Fruit fly (Drosophila melanogaster): ENCODE results near the gene MED17.

Gene MED17

DNA sequence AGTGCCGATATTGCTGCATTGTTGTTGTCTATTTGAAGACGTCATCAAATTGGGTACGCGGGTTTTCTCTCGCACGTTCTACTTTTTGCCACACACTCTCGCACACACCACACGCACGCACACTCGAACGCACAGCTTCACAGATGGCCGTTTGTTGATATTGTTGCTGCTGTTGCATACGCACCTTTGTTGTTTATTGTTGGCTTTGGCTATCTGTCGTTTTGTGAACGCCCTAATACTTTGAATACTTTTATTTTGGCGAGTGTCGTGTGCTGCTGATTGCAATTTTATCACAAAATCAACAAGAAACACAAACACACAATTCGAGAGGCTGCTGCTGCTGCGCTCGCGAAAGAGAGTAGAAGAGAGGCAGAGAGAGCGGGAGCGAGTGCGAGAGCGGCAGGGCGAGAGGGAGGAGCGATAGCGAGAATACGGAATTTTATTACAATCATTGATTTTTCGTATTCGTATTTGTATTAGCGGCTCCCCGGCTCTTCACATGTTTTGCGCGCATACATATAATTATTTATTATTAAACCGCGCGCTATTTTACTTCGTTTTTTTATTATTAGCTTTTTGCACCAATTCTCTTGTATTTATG is 9.7 kb downstream of the MED17 start (continued):
- TF ChIP-seq BtbVII (GFP tag; optimal IDR thresholded peaks at IDR 0.05) (peak; percentile 70), CG4360 (GFP tag; IDR thresholded peaks at IDR 0.05) (no peak), kni (GFP tag; optimal IDR thresholded peaks at IDR 0.05) (peak; percentile 62), CG12071 (GFP tag; optimal IDR thresholded peaks at IDR 0.05) (peak; percentile 74), Mrtf (GFP tag; IDR thresholded peaks at IDR 0.05) (no peak), CG11247 (GFP tag; IDR thresholded peaks at IDR 0.05) (no peak), CG9932 (GFP tag; IDR thresholded peaks at IDR 0.05) (no peak), wek (GFP tag; optimal IDR thresholded peaks at IDR 0.05) (peak; percentile 82), ems (GFP tag; optimal IDR thresholded peaks at IDR 0.05) (peak; percentile 53), Vsx1 (GFP tag; optimal IDR thresholded peaks at IDR 0.05) (peak; percentile 36), Max (GFP tag; optimal IDR thresholded peaks at IDR 0.05) (peak; percentile 4), gcm2 (GFP tag; optimal IDR thresholded peaks at IDR 0.05) (no peak), sob (GFP tag; IDR thresholded peaks at IDR 0.05) (no peak), tll (GFP tag; optimal IDR thresholded peaks at IDR 0.05) (peak in 1 of 2 experiments; percentile 70), CG8089 (GFP tag; optimal IDR thresholded peaks at IDR 0.05) (peak; percentile 47), bbx (GFP tag; IDR thresholded peaks at IDR 0.05; ENCODE audit: partially characterized antibody) (no peak), Stat92E (GFP tag; optimal IDR thresholded peaks at IDR 0.05) (peak in 1 of 3 experiments; percentile 13), jigr1 (GFP tag; IDR thresholded peaks at IDR 0.05) (no peak), CG2202 (tag; optimal IDR thresholded peaks at IDR 0.05) (peak; percentile 61), CG17912 (GFP tag; optimal IDR thresholded peaks at IDR 0.05) (peak; percentile 35), CG4328 (GFP tag; optimal IDR thresholded peaks at IDR 0.05) (peak; percentile 57), ro (GFP tag; IDR thresholded peaks at IDR 0.05) (no peak), nau (GFP tag; optimal IDR thresholded peaks at IDR 0.05) (peak; percentile 72), CG7556 (GFP tag; optimal IDR thresholded peaks at IDR 0.05) (peak; percentile 35), Asciz (GFP tag; optimal IDR thresholded peaks at IDR 0.05) (peak; percentile 75), CG13296 (GFP tag; optimal IDR thresholded peaks at IDR 0.05) (peak; percentile 80), cwo (GFP tag; optimal IDR thresholded peaks at IDR 0.05) (peak; percentile 63), toy (GFP tag; IDR thresholded peaks at IDR 0.05) (no peak), CG15269 (tag; optimal IDR thresholded peaks at IDR 0.05) (peak; percentile 25), disco-r (GFP tag; optimal IDR thresholded peaks at IDR 0.05) (peak; percentile 31), maf-S (GFP tag; optimal IDR thresholded peaks at IDR 0.05) (peak; percentile 3), ATbp (GFP tag; optimal IDR thresholded peaks at IDR 0.05) (peak; percentile 81), jumu (GFP tag; optimal IDR thresholded peaks at IDR 0.05) (peak; percentile 33), gce (GFP tag; IDR thresholded peaks at IDR 0.05) (no peak), CG2116 (GFP tag; optimal IDR thresholded peaks at IDR 0.05) (peak; percentile 47), Hsf (GFP tag; optimal IDR thresholded peaks at IDR 0.05) (peak; percentile 9), CG12391 (tag; optimal IDR thresholded peaks at IDR 0.05) (peak; percentile 25), Lhr (GFP tag; optimal IDR thresholded peaks at IDR 0.05) (no peak), zen (tag; optimal IDR thresholded peaks at IDR 0.05) (peak; percentile 47), pum (GFP tag; optimal IDR thresholded peaks at IDR 0.05) (no peak), CG12942 (GFP tag; optimal IDR thresholded peaks at IDR 0.05) (peak; percentile 34), ac (GFP tag; optimal IDR thresholded peaks at IDR 0.05) (peak; percentile 61), Six4 (GFP tag; optimal IDR thresholded peaks at IDR 0.05) (no peak), CkIIα-i1 (GFP tag; IDR thresholded peaks at IDR 0.05) (no peak), NK7.1 (GFP tag; optimal IDR thresholded peaks at IDR 0.05) (peak; percentile 42), CG8924 (tag; optimal IDR thresholded peaks at IDR 0.05) (peak; percentile 56), CG30020 (tag; optimal IDR thresholded peaks at IDR 0.05) (no peak), abd-A (tag; optimal IDR thresholded peaks at IDR 0.05) (peak; percentile 4), Mad (GFP tag; optimal IDR thresholded peaks at IDR 0.05) (peak; percentile 23), pb (GFP tag; optimal IDR thresholded peaks at IDR 0.05) (peak; percentile 49)
